Fruit fly (Drosophila melanogaster): ENCODE measurements around the gene CG3402.

dm6 chr3L:685441-685804, 32.7 kb upstream of the CG3402 start, which contains the start of gene ebd1:
- no peak for TF ChIP-seq CG34367 (tag; optimal IDR thresholded peaks at IDR 0.05)
- no peak for TF ChIP-seq CG17806 (tag; optimal IDR thresholded peaks at IDR 0.05)
- TF ChIP-seq CG10348 (GFP tag; IDR thresholded peaks at IDR 0.05), result no peak
- TF ChIP-seq D1 (tag; optimal IDR thresholded peaks at IDR 0.05), result no peak
- TF ChIP-seq CG32121 (GFP tag; IDR thresholded peaks at IDR 0.05), result no peak
- TF ChIP-seq CG4496 (GFP tag; IDR thresholded peaks at IDR 0.05), result peak; percentile 44; the same call in 2 of the 3 replicates
- TF ChIP-seq CG13204 (GFP tag; optimal IDR thresholded peaks at IDR 0.05), result no peak
- TF ChIP-seq rn (GFP tag; IDR thresholded peaks at IDR 0.05), result no peak
- TF ChIP-seq Snoo (tag; optimal IDR thresholded peaks at IDR 0.05), result no peak
- TF ChIP-seq CG8301 (tag; optimal IDR thresholded peaks at IDR 0.05), result no peak
- TF ChIP-seq EcR (GFP tag; optimal IDR thresholded peaks at IDR 0.05), result no peak
- no peak for TF ChIP-seq Pif1A (GFP tag; optimal IDR thresholded peaks at IDR 0.05)
- TF ChIP-seq Pif1B (GFP tag; optimal IDR thresholded peaks at IDR 0.05), result no peak
- no peak for TF ChIP-seq CG9948 (tag; optimal IDR thresholded peaks at IDR 0.05)
